Worm (Caenorhabditis elegans): Measurements from ENCODE around the gene itm-2.
A peak's percentile ranks its signal among the peaks of the same experiment; 100 is the strongest.

DNA sequence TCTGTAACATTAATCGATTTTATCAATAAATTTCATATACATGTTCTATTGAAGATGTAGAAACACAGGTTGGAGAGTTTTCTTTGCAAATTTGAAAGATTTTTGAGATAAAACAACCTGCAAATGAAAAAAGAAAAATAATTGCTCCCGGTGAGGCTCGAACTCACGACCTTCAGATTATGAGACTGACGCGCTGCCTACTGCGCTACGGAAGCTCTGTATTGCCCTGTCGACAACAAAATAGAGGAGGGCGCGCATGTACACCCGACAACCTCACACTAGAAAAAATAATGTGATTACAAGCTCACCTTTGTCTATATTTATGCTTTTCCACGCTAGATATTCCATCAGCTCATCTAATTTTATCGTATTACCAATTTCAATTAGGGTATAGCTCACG is 37.7 kb upstream of the itm-2 start:
- TF ChIP-seq ama-1 (optimal IDR thresholded peaks at IDR 0.05) (no peak), ama-1 (GFP tag; optimal IDR thresholded peaks at IDR 0.05) (no peak), egl-18 (GFP tag; IDR thresholded peaks at IDR 0.05) (no peak), F22D6.2 (tag; optimal IDR thresholded peaks at IDR 0.05) (no peak), snpc-4 (GFP tag; optimal IDR thresholded peaks at IDR 0.05) (peak; percentile 28), snpc-4 (tag; optimal IDR thresholded peaks at IDR 0.05) (peak in 2 of 4 experiments; percentile 41 to 68), lsl-1 (GFP tag; optimal IDR thresholded peaks at IDR 0.05) (no peak), C17E4.6 (GFP tag; IDR thresholded peaks at IDR 0.05) (no peak), madf-8 (GFP tag; conservative IDR thresholded peaks at IDR 0.05) (no peak), F33H1.4 (GFP tag; IDR thresholded peaks at IDR 0.05) (no peak), T26A5.8 (tag; optimal IDR thresholded peaks at IDR 0.05) (no peak), Y95B8A.8 (GFP tag; IDR thresholded peaks at IDR 0.05) (no peak), rec-8 (tag; optimal IDR thresholded peaks at IDR 0.05) (peak; percentile 1 to 35), mel-28 (tag; optimal IDR thresholded peaks at IDR 0.05; ENCODE audit: borderline replicate concordance) (no peak), mes-4 (tag; optimal IDR thresholded peaks at IDR 0.05) (peak; percentile 32)

All from whole organism, young adult.